Fruit fly (Drosophila melanogaster) whole organism, pupa: ENCODE results near the gene fd19B.
A peak's percentile ranks its signal among the peaks of the same experiment; 100 is the strongest.

Experiments
- CG10348 ChIP-seq: fragments of 200-800 bp; sonication (Bioruptor generic); IDR thresholded peaks from 2 replicates; pipeline ENCODE4 v1.3.6; 2022; ENCODE audit warnings: missing biosample characterization, missing genetic modification characterization
- CG12605 ChIP-seq: fragments of 200-800 bp; sonication (Bioruptor generic); IDR thresholded peaks from 2 replicates; pipeline ENCODE4 v1.3.6; 2022; ENCODE audit warnings: missing biosample characterization, missing genetic modification characterization
- CG13204 ChIP-seq: fragments of 200-800 bp; sonication (Bioruptor generic); optimal IDR thresholded peaks from 2 replicates; lab custom pipeline; 2018; ENCODE audit warnings: missing biosample characterization, mild to moderate bottlenecking, missing genetic modification characterization, moderate library complexity
- CG14655 ChIP-seq: fragments of 200-800 bp; sonication (Bioruptor generic); optimal IDR thresholded peaks from 3 replicates; lab custom pipeline; 2017; ENCODE audit warnings: mild to moderate bottlenecking, missing biosample characterization, missing genetic modification reagents, missing genetic modification characterization
- CG15710 ChIP-seq: fragments of 200-800 bp; sonication (Bioruptor generic); optimal IDR thresholded peaks from 2 replicates; lab custom pipeline; 2018; ENCODE audit warnings: missing biosample characterization, mild to moderate bottlenecking, missing genetic modification characterization, moderate library complexity
- CG17806 ChIP-seq: fragments of 200-800 bp; sonication (Bioruptor generic); optimal IDR thresholded peaks from 2 replicates; lab custom pipeline; 2018; ENCODE audit warnings: missing biosample characterization, mild to moderate bottlenecking, missing genetic modification characterization, moderate library complexity
- CG32121 ChIP-seq: fragments of 200-800 bp; sonication (Bioruptor generic); IDR thresholded peaks from 2 replicates; pipeline ENCODE4 v1.3.6; 2022; ENCODE audit warnings: missing biosample characterization, missing genetic modification characterization
- CG34367 ChIP-seq: fragments of 200-800 bp; sonication (Bioruptor generic); optimal IDR thresholded peaks from 2 replicates; lab custom pipeline; 2018; ENCODE audit warnings: missing biosample characterization, mild to moderate bottlenecking, missing genetic modification characterization
- CG4496 ChIP-seq: fragments of 200-800 bp; sonication (Bioruptor generic); IDR thresholded peaks from 3 replicates; pipeline ENCODE4 v1.3.6; 2022; ENCODE audit warnings: missing biosample characterization, missing genetic modification characterization
- CG8159 ChIP-seq: fragments of 200-800 bp; sonication (Bioruptor generic); optimal IDR thresholded peaks from 3 replicates; lab custom pipeline; 2018; ENCODE audit warnings: missing biosample characterization, mild to moderate bottlenecking, missing genetic modification characterization, moderate library complexity
- CG8301 ChIP-seq: fragments of 200-800 bp; sonication (Bioruptor generic); optimal IDR thresholded peaks from 2 replicates; lab custom pipeline; 2018; ENCODE audit warnings: missing biosample characterization, mild to moderate bottlenecking, missing genetic modification characterization
- CG9948 ChIP-seq: fragments of 200-800 bp; sonication (Bioruptor generic); optimal IDR thresholded peaks from 2 replicates; lab custom pipeline; 2018; ENCODE audit warnings: missing biosample characterization, mild to moderate bottlenecking, missing genetic modification characterization, moderate library complexity
- D1 ChIP-seq: fragments of 200-800 bp; sonication (Bioruptor generic); optimal IDR thresholded peaks from 2 replicates; lab custom pipeline; 2018; ENCODE audit warnings: missing biosample characterization, mild to moderate bottlenecking, missing genetic modification characterization, moderate library complexity
- EcR ChIP-seq: fragments of 200-800 bp; sonication (Bioruptor generic); optimal IDR thresholded peaks from 3 replicates; lab custom pipeline; 2019; ENCODE audit warnings: missing biosample characterization, missing genetic modification characterization, mild to moderate bottlenecking, moderate library complexity, missing genetic modification reagents
- Ets98B ChIP-seq: fragments of 200-800 bp; sonication (Bioruptor generic); IDR thresholded peaks from 2 replicates; pipeline ENCODE4 v1.3.6; 2022; ENCODE audit warnings: missing biosample characterization, missing genetic modification characterization
- Pif1A ChIP-seq: fragments of 200-800 bp; sonication (Bioruptor generic); optimal IDR thresholded peaks from 3 replicates; lab custom pipeline; 2016; ENCODE audit warnings: missing biosample characterization, missing genetic modification characterization
- Pif1B ChIP-seq: fragments of 200-800 bp; sonication (Bioruptor generic); optimal IDR thresholded peaks from 3 replicates; lab custom pipeline; 2016; ENCODE audit warnings: missing biosample characterization, missing genetic modification characterization
- Snoo ChIP-seq: fragments of 200-800 bp; sonication (Bioruptor generic); optimal IDR thresholded peaks from 3 replicates; lab custom pipeline; 2017; ENCODE audit warnings: missing biosample characterization, mild to moderate bottlenecking, missing genetic modification characterization, inconsistent platforms
- fd96Ca ChIP-seq: fragments of 200-800 bp; sonication (Bioruptor generic); IDR thresholded peaks from 3 replicates; pipeline ENCODE4 v1.3.6; 2022; ENCODE audit warnings: missing biosample characterization, missing genetic modification characterization
- gl ChIP-seq: fragments of 200-800 bp; sonication (Bioruptor generic); optimal IDR thresholded peaks from 2 replicates; lab custom pipeline; 2018; ENCODE audit warnings: missing biosample characterization, mild to moderate bottlenecking, missing genetic modification characterization
- rn ChIP-seq: fragments of 200-800 bp; sonication (Bioruptor generic); IDR thresholded peaks from 2 replicates; pipeline ENCODE4 v1.3.6; 2022; ENCODE audit warnings: missing biosample characterization, missing genetic modification characterization

fd19B gene

DNA sequence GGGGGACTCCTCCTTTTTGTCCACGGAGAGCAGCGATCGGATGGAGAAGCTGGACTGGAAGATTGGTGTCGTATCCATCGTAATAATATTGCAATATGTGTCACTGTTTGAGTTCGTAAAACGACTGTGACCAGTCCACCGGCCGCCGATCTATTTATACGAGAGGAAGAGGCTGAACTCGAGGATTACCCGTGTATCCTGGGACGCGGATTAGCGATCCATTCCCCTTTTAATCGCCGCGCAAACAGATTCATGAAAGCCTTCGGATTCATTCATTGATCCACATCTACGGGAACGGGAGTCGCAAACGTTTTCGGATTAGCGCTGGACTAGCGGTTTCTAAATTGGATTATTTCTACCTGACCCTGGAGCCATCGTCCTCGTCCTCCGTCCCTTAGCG, at the start of gene fd19B:
Gene fd19B, minus strand, starts transcription at position 101 of the 400 bp plus-strand sequence.
- TF ChIP-seq CG12605 (no peak), CG8159 (no peak), CG9948 (tag; lab: Kevin White, UChicago) (no peak), EcR (GFP tag; lab: Kevin White, UChicago) (no peak), CG32121 (GFP tag; lab: Robert Waterston, UW) (no peak), CG13204 (GFP tag; lab: Kevin White, UChicago) (no peak), CG15710 (tag; lab: Kevin White, UChicago) (no peak), Pif1A (GFP tag; lab: Kevin White, UChicago) (no peak), rn (no peak), Snoo (tag; lab: Kevin White, UChicago) (no peak), Ets98B (GFP tag; lab: Robert Waterston, UW) (no peak), CG14655 (GFP tag; lab: Kevin White, UChicago) (no peak), D1 (no peak), CG8301 (tag; lab: Kevin White, UChicago) (no peak), fd96Ca (GFP tag; lab: Robert Waterston, UW) (no peak), gl (tag; lab: Kevin White, UChicago) (no peak), CG17806 (tag; lab: Kevin White, UChicago) (no peak), CG34367 (no peak)

DNA sequence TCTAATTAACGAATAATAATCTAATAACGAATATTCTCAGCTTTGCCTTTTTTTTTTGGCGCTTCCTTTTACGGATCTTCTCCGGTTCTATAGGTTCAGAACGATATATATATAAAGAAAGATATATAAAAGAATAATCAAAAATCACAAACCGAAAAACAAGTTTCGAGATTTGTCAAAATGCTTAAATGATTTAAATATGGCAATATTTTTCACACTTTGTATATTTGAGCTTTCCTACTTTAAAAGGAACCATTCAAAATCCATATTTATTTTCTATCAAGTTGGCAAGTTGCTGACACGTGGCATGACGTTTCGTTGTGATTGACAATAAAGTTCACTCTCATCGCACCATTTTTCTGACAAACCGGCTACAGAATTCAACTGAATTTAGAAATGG, 48.5 kb upstream of the fd19B start, which contains the start of gene CG34332:
Gene CG34332, plus strand, starts transcription at position 301 of the 400 bp plus-strand sequence.
- TF ChIP-seq CG12605 (no peak), CG34367 (no peak), D1 (no peak), Pif1B (GFP tag; lab: Kevin White, UChicago) (no peak), rn (no peak), CG32121 (GFP tag; lab: Robert Waterston, UW) (no peak), EcR (GFP tag; lab: Kevin White, UChicago) (no peak), CG10348 (GFP tag; lab: Robert Waterston, UW) (no peak), CG13204 (GFP tag; lab: Kevin White, UChicago) (no peak), Ets98B (GFP tag; lab: Robert Waterston, UW) (no peak), CG9948 (tag; lab: Kevin White, UChicago) (no peak), CG17806 (tag; lab: Kevin White, UChicago) (no peak)

DNA sequence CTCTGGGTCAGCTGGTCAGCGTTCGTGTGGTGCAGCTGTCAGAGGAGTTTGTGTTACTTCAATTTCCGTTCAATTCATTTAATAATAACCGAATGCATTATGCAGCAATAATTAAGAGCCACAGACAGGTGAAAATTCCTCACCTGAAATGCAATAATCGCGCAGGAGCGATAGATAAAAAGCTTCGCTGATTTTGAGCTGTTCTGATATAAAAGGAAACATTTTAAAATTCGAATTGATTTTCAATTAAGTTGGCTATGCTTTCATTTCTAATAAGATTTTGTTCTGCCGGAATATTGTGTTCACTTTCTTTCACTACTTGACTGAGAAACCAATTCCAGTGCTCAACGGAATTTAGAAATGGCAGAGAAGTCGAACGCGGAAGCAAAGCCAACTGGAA, 47.3 kb upstream of the fd19B start, which contains the start of gene CG42583:
Gene CG42583, plus strand, starts transcription at position 301 of the 400 bp plus-strand sequence.
- TF ChIP-seq Pif1A (GFP tag; lab: Kevin White, UChicago) (no peak), CG34367 (no peak), EcR (GFP tag; lab: Kevin White, UChicago) (no peak), Snoo (tag; lab: Kevin White, UChicago) (no peak), Pif1B (GFP tag; lab: Kevin White, UChicago) (no peak), CG15710 (tag; lab: Kevin White, UChicago) (no peak), rn (no peak)
- TF ChIP-seq, all 21 proteins: peak for 0

DNA sequence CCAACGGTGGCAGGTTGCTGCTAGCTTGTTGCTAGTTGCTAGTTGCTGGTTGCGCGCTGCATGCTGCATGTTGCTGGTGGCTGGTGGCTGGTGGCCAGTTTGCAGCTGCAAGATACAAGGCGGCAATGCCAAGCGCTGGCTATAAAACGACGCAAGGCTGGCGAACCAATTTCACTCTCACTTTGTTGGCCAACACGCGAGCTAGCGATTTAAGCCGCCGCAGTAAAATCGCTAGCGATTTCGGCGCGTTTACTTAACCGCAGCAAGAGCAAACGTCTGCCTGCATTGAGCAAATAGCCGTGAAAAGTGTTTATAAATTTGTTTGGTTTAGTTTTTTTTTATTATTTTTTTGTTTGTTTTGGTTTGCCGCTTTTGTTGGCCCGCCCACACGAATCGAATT, 41.2 kb upstream of the fd19B start, which contains the start of gene CG15322:
Gene CG15322, plus strand, starts transcription at position 148 of the 400 bp plus-strand sequence.
- TF ChIP-seq CG34367 (no peak), Pif1A (GFP tag; lab: Kevin White, UChicago) (no peak), CG10348 (GFP tag; lab: Robert Waterston, UW) (no peak), gl (tag; lab: Kevin White, UChicago) (no peak), rn (no peak), CG8301 (tag; lab: Kevin White, UChicago) (no peak), CG15710 (tag; lab: Kevin White, UChicago) (no peak), fd96Ca (GFP tag; lab: Robert Waterston, UW) (no peak), CG9948 (tag; lab: Kevin White, UChicago) (no peak), CG4496 (GFP tag; lab: Robert Waterston, UW) (no peak), CG8159 (no peak), CG12605 (no peak), Pif1B (GFP tag; lab: Kevin White, UChicago) (no peak), Snoo (tag; lab: Kevin White, UChicago) (no peak), CG13204 (GFP tag; lab: Kevin White, UChicago) (no peak)
- TF ChIP-seq, all 21 proteins: peak for 0

DNA sequence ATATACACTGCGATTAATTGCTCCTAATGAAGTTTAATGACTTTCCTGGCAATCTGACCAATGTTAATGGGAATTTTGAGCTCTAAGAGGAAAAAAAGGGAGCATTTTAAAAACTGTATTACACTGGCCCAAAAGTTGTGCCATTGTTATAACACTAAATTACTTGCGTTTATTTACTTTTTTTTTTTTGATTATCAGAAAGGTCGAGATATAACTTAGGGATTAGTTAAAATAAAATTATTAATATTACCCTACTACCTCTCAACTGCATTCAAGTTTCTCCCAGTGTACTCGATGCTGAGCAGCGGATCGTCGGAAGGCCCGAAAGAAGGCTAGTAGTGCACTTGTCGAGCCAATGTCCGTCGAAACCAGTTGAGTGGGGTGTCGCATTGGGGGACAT, 38.3 kb upstream of the fd19B start:
- 0 out of 2 replicates have a peak, but pooled peaks have one; percentile 18 for TF ChIP-seq CG12605
- TF ChIP-seq fd96Ca (GFP tag; lab: Robert Waterston, UW): peak; percentile 37; the same call in 1 of the 3 replicates
- TF ChIP-seq CG8159: no peak
- no peak for TF ChIP-seq CG13204 (GFP tag; lab: Kevin White, UChicago)
- no peak for TF ChIP-seq D1
- TF ChIP-seq CG17806 (tag; lab: Kevin White, UChicago): no peak
- TF ChIP-seq CG32121 (GFP tag; lab: Robert Waterston, UW): peak; percentile 66
- peak; percentile 66 for TF ChIP-seq CG8301 (tag; lab: Kevin White, UChicago)
- TF ChIP-seq CG15710 (tag; lab: Kevin White, UChicago): no peak
- TF ChIP-seq CG14655 (GFP tag; lab: Kevin White, UChicago): peak; percentile 75
- TF ChIP-seq gl (tag; lab: Kevin White, UChicago): no peak
- TF ChIP-seq CG10348 (GFP tag; lab: Robert Waterston, UW): no peak
- TF ChIP-seq Snoo (tag; lab: Kevin White, UChicago): no peak
- peak; percentile 4 for TF ChIP-seq Pif1B (GFP tag; lab: Kevin White, UChicago)
- TF ChIP-seq rn: no peak
- peak; percentile 70 for TF ChIP-seq CG4496 (GFP tag; lab: Robert Waterston, UW)
- peak; percentile 45; the same call in 1 of the 2 replicates for TF ChIP-seq Ets98B (GFP tag; lab: Robert Waterston, UW)
- TF ChIP-seq CG9948 (tag; lab: Kevin White, UChicago): peak; percentile 14
- TF ChIP-seq Pif1A (GFP tag; lab: Kevin White, UChicago): peak; percentile 42
- no peak for TF ChIP-seq CG34367
- TF ChIP-seq EcR (GFP tag; lab: Kevin White, UChicago): no peak
- TF ChIP-seq, all 21 proteins: peak for 10
